Worm (Caenorhabditis elegans) whole organism, L3 larva: Measurements from ENCODE around the gene nhr-38.

Source experiments
- ama-1 ChIP-seq: fragments of 150-350 bp; optimal IDR thresholded peaks from 2 replicates; lab custom pipeline; 2018
- ceh-82 ChIP-seq: fragments of 150-350 bp; optimal IDR thresholded peaks from 2 replicates; lab custom pipeline; 2014; ENCODE audit warnings: missing biosample characterization, missing genetic modification characterization
- jun-1 ChIP-seq: fragments of 150-350 bp; optimal IDR thresholded peaks from 2 replicates; lab custom pipeline; 2014; ENCODE audit warnings: missing biosample characterization, missing genetic modification reagents, missing genetic modification characterization
- nhr-12 ChIP-seq: fragments of 150-350 bp; optimal IDR thresholded peaks from 2 replicates; lab custom pipeline; 2014; ENCODE audit warnings: missing biosample characterization, missing genetic modification characterization
- nhr-25 ChIP-seq: sonication (generic microtip); optimal IDR thresholded peaks from 2 replicates; lab custom pipeline; 2017; ENCODE audit warnings: missing biosample characterization, missing genetic modification characterization
- nhr-43 ChIP-seq: sonication (generic microtip); optimal IDR thresholded peaks from 2 replicates; lab custom pipeline; 2016; ENCODE audit warnings: mild to moderate bottlenecking, missing genetic modification characterization, missing compliant biosample characterization; ENCODE audit not compliant: poor library complexity, severe bottlenecking
- nhr-77 ChIP-seq: fragments of 150-350 bp; optimal IDR thresholded peaks from 2 replicates; lab custom pipeline; 2014; ENCODE audit warnings: missing biosample characterization, missing genetic modification characterization
- pqm-1 ChIP-seq: fragments of 150-350 bp; optimal IDR thresholded peaks from 2 replicates; lab custom pipeline; 2017; ENCODE audit warnings: missing biosample characterization, missing genetic modification characterization, inconsistent platforms
- unc-39 ChIP-seq: sonication (generic microtip); optimal IDR thresholded peaks from 4 replicates; lab custom pipeline; 2017; ENCODE audit warnings: missing biosample characterization, missing genetic modification characterization
- zag-1 ChIP-seq: fragments of 150-350 bp; optimal IDR thresholded peaks from 2 replicates; lab custom pipeline; 2014; ENCODE audit warnings: missing biosample characterization, missing genetic modification characterization

DNA sequence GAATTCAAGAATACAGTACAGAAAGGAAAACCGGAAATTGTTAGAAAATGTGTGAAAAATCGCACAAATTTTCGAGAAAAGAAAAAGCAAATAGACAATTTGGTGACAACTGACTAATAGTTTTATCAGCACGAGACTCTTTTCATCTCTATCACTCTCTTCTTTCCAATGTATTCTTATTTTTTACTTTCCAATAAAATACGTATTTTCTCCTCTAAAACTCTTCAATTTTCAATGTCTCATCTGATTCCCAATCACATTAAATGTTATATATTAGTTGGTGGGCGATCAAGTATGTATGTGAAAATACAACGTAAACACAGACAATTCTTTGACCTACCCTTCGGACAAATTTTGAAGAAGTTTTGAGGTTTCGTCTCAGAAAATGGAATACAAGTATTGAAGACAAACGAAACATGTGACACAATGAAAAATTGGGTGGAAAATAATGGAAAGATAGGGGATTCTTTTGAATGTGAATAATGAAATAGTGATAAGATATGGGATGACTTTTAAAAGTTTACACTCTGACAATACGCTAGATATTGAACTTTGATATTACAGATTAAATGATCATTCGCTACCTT is 27.3 kb downstream of the nhr-38 start, which contains the start of gene cka-1:
- TF ChIP-seq pqm-1 (tag; lab: Kevin White, UChicago) (peak; percentile 56), nhr-43 (no peak), nhr-77 (no peak), zag-1 (tag; lab: Kevin White, UChicago) (no peak), ceh-82 (tag; lab: Kevin White, UChicago) (no peak), jun-1 (no peak), ama-1 (lab: Kevin White, UChicago) (no peak), nhr-12 (tag; lab: Kevin White, UChicago) (no peak), unc-39 (tag; lab: Kevin White, UChicago) (no peak), nhr-25 (tag; lab: Kevin White, UChicago) (no peak)
